Worm (Caenorhabditis elegans) whole organism, young adult: ENCODE data around the gene F32G8.2.

ENCODE experiments used
- B0019.2 ChIP-seq: fragments of 200-800 bp; sonication (Bioruptor generic); conservative IDR thresholded peaks from 2 replicates; pipeline ENCODE4 v1.3.6; 2022; ENCODE audit warnings: missing genetic modification reagents, missing genetic modification characterization, missing compliant biosample characterization
- C06A6.2 ChIP-seq: fragments of 200-800 bp; sonication (Bioruptor generic); conservative IDR thresholded peaks from 2 replicates; pipeline ENCODE4 v1.3.6; 2022; ENCODE audit warnings: missing genetic modification characterization, missing compliant biosample characterization
- C17E4.6 ChIP-seq: fragments of 200-800 bp; sonication (Bioruptor generic); IDR thresholded peaks from 2 replicates; pipeline ENCODE4 v1.3.6; 2022; ENCODE audit warnings: missing genetic modification reagents, missing genetic modification characterization, missing compliant biosample characterization
- F22D6.2 ChIP-seq: sonication (generic microtip); optimal IDR thresholded peaks from 2 replicates; lab custom pipeline; 2016; ENCODE audit warnings: mild to moderate bottlenecking, missing genetic modification characterization, missing compliant biosample characterization
- F23B12.7 ChIP-seq: sonication (generic microtip); optimal IDR thresholded peaks from 2 replicates; lab custom pipeline; 2017; ENCODE audit warnings: missing genetic modification characterization, mild to moderate bottlenecking, missing compliant biosample characterization, antibody characterized with exemption, moderate library complexity; ENCODE audit not compliant: insufficient read depth
- F39B2.1 ChIP-seq: fragments of 200-800 bp; sonication (Bioruptor generic); IDR thresholded peaks from 2 replicates; pipeline ENCODE4 v1.3.6; 2022; ENCODE audit warnings: missing genetic modification reagents, missing genetic modification characterization, missing compliant biosample characterization
- T07F8.4 ChIP-seq: sonication (generic microtip); optimal IDR thresholded peaks from 2 replicates; lab custom pipeline; 2016; ENCODE audit warnings: mild to moderate bottlenecking, missing genetic modification characterization, moderate library complexity, missing compliant biosample characterization
- Y53F4B.3 ChIP-seq: fragments of 200-800 bp; sonication (Bioruptor generic); IDR thresholded peaks from 2 replicates; pipeline ENCODE4 v1.3.6; 2022; ENCODE audit warnings: missing genetic modification reagents, missing genetic modification characterization, missing compliant biosample characterization
- Y53G8AR.9 ChIP-seq: fragments of 200-800 bp; sonication (Bioruptor generic); conservative IDR thresholded peaks from 2 replicates; pipeline ENCODE4 v1.3.6; 2022; ENCODE audit warnings: missing genetic modification reagents, missing genetic modification characterization, missing compliant biosample characterization
- ZK185.1 ChIP-seq: sonication (generic microtip); optimal IDR thresholded peaks from 2 replicates; lab custom pipeline; 2016; ENCODE audit warnings: mild to moderate bottlenecking, missing genetic modification characterization, missing compliant biosample characterization; ENCODE audit not compliant: poor library complexity, severe bottlenecking
- bed-1 ChIP-seq: fragments of 200-800 bp; sonication (Bioruptor generic); IDR thresholded peaks from 2 replicates; pipeline ENCODE4 v1.3.6; 2022; ENCODE audit warnings: missing genetic modification reagents, missing genetic modification characterization, missing compliant biosample characterization
- bed-2 ChIP-seq: fragments of 200-800 bp; sonication (Bioruptor generic); IDR thresholded peaks from 2 replicates; pipeline ENCODE4 v1.3.6; 2022; ENCODE audit warnings: missing genetic modification reagents, missing genetic modification characterization, missing compliant biosample characterization
- cebp-2 ChIP-seq: fragments of 200-800 bp; sonication (Bioruptor generic); IDR thresholded peaks from 2 replicates; pipeline ENCODE4 v1.3.6; 2022; ENCODE audit warnings: missing genetic modification characterization, missing compliant biosample characterization
- die-1 ChIP-seq: sonication (generic microtip); optimal IDR thresholded peaks from 2 replicates; lab custom pipeline; 2016; ENCODE audit warnings: missing genotype, mild to moderate bottlenecking, missing genetic modification characterization, missing compliant biosample characterization
- egl-18 ChIP-seq: fragments of 200-800 bp; sonication (Bioruptor generic); IDR thresholded peaks from 2 replicates; pipeline ENCODE4 v1.3.6; 2022; ENCODE audit warnings: missing genetic modification reagents, missing genetic modification characterization, missing compliant biosample characterization
- egl-44 ChIP-seq: fragments of 200-800 bp; sonication (Bioruptor generic); IDR thresholded peaks from 2 replicates; pipeline ENCODE4 v1.3.6; 2022; ENCODE audit warnings: missing genetic modification reagents, missing genetic modification characterization, missing compliant biosample characterization
- gei-17 ChIP-seq: fragments of 200-800 bp; sonication (Bioruptor generic); optimal IDR thresholded peaks from 2 replicates; lab custom pipeline; 2018; ENCODE audit warnings: mild to moderate bottlenecking, missing genetic modification characterization, missing compliant biosample characterization
- hrde-1 ChIP-seq: sonication (generic microtip); optimal IDR thresholded peaks from 2 replicates; lab custom pipeline; 2016; ENCODE audit warnings: missing genetic modification characterization, mild to moderate bottlenecking, missing compliant biosample characterization, moderate library complexity, missing genotype, missing genetic modification reagents, borderline replicate concordance
- lag-1 ChIP-seq: fragments of 200-800 bp; sonication (Bioruptor generic); IDR thresholded peaks from 2 replicates; pipeline ENCODE4 v1.3.6; 2022; ENCODE audit warnings: missing genetic modification reagents, missing genetic modification characterization, missing compliant biosample characterization
- lin-26 ChIP-seq: fragments of 200-800 bp; sonication (Bioruptor generic); IDR thresholded peaks from 2 replicates; pipeline ENCODE4 v1.3.6; 2022; ENCODE audit warnings: missing genetic modification reagents, missing genetic modification characterization, missing compliant biosample characterization
- madf-3 ChIP-seq: fragments of 200-800 bp; sonication (Bioruptor generic); IDR thresholded peaks from 2 replicates; pipeline ENCODE4 v1.3.6; 2022; ENCODE audit warnings: missing genetic modification reagents, missing genetic modification characterization, missing compliant biosample characterization
- madf-6 ChIP-seq: fragments of 200-800 bp; sonication (Bioruptor generic); IDR thresholded peaks from 2 replicates; pipeline ENCODE4 v1.3.6; 2022; ENCODE audit warnings: missing genetic modification reagents, missing genetic modification characterization, missing compliant biosample characterization
- madf-8 ChIP-seq: fragments of 200-800 bp; sonication (Bioruptor generic); conservative IDR thresholded peaks from 2 replicates; pipeline ENCODE4 v1.3.6; 2022; ENCODE audit warnings: missing genetic modification reagents, missing genetic modification characterization, missing compliant biosample characterization
- mcd-1 ChIP-seq: fragments of 200-800 bp; sonication (Bioruptor generic); IDR thresholded peaks from 2 replicates; pipeline ENCODE4 v1.3.6; 2022; ENCODE audit warnings: missing genetic modification reagents, missing genetic modification characterization, missing compliant biosample characterization
- mel-28 ChIP-seq: sonication (generic microtip); optimal IDR thresholded peaks from 2 replicates; lab custom pipeline; 2016; ENCODE audit warnings: borderline replicate concordance, mild to moderate bottlenecking, missing genetic modification characterization, missing compliant biosample characterization
- nfya-2 ChIP-seq: fragments of 200-800 bp; sonication (Bioruptor generic); IDR thresholded peaks from 2 replicates; pipeline ENCODE4 v1.3.6; 2022; ENCODE audit warnings: missing genetic modification reagents, missing genetic modification characterization, missing compliant biosample characterization
- nhr-120 ChIP-seq: fragments of 200-800 bp; sonication (Bioruptor generic); IDR thresholded peaks from 2 replicates; pipeline ENCODE4 v1.3.6; 2022; ENCODE audit warnings: missing genetic modification characterization, missing compliant biosample characterization
- nhr-27 ChIP-seq: fragments of 200-800 bp; sonication (Bioruptor generic); optimal IDR thresholded peaks from 2 replicates; lab custom pipeline; 2018; ENCODE audit warnings: mild to moderate bottlenecking, missing genetic modification characterization, moderate library complexity, missing compliant biosample characterization
- nhr-90 ChIP-seq: sonication (generic microtip); optimal IDR thresholded peaks from 2 replicates; lab custom pipeline; 2016; ENCODE audit warnings: missing genotype, mild to moderate bottlenecking, missing genetic modification characterization, missing compliant biosample characterization
- rcor-1 ChIP-seq: fragments of 200-800 bp; sonication (Bioruptor generic); IDR thresholded peaks from 2 replicates; pipeline ENCODE4 v1.3.6; 2022; ENCODE audit warnings: missing genetic modification reagents, missing genetic modification characterization, missing compliant biosample characterization
- rec-8 ChIP-seq, 2 experiments: sonication (generic microtip); optimal IDR thresholded peaks; 2 replicates each; lab custom pipeline; 2016; ENCODE audit warnings: mild to moderate bottlenecking in 2 of 2, missing genetic modification characterization in 2 of 2, missing genetic modification reagents in 2 of 2, missing genotype in 2 of 2, missing biosample characterization in 1 of 2, missing compliant biosample characterization in 1 of 2, moderate library complexity in 1 of 2
- sea-2 ChIP-seq: fragments of 200-800 bp; sonication (Bioruptor generic); IDR thresholded peaks from 2 replicates; pipeline ENCODE4 v1.3.6; 2022; ENCODE audit warnings: missing genetic modification characterization, missing compliant biosample characterization
- snpc-1.3 ChIP-seq: sonication (generic microtip); optimal IDR thresholded peaks from 2 replicates; lab custom pipeline; 2017; ENCODE audit warnings: missing genetic modification characterization, mild to moderate bottlenecking, missing compliant biosample characterization, antibody characterized with exemption, moderate library complexity, missing genotype, missing genetic modification reagents; ENCODE audit not compliant: insufficient read depth
- snpc-3.4 ChIP-seq: sonication (generic microtip); optimal IDR thresholded peaks from 2 replicates; lab custom pipeline; 2017; ENCODE audit warnings: missing genetic modification characterization, mild to moderate bottlenecking, missing compliant biosample characterization, antibody characterized with exemption, moderate library complexity, missing genotype, missing genetic modification reagents
- snpc-4 ChIP-seq, 5 experiments: fragments of 150-350 bp in 1 of 5; sonication (generic microtip) in 4 of 5; optimal IDR thresholded peaks; 2 replicates each; lab custom pipeline; 2014 to 2018; ENCODE audit warnings: missing genetic modification characterization in 5 of 5, missing biosample characterization in 3 of 5, antibody characterized with exemption in 2 of 5, mild to moderate bottlenecking in 2 of 5, missing compliant biosample characterization in 2 of 5, missing genotype in 2 of 5, moderate library complexity in 2 of 5, missing genetic modification reagents in 1 of 5
- ztf-18 ChIP-seq: sonication (generic microtip); optimal IDR thresholded peaks from 2 replicates; lab custom pipeline; 2016; ENCODE audit warnings: missing genotype, mild to moderate bottlenecking, missing genetic modification characterization, missing compliant biosample characterization
- ztf-22 ChIP-seq: fragments of 200-800 bp; sonication (Bioruptor generic); optimal IDR thresholded peaks from 2 replicates; lab custom pipeline; 2018; ENCODE audit warnings: mild to moderate bottlenecking, missing genetic modification characterization, moderate library complexity, missing compliant biosample characterization
- ztf-28 ChIP-seq: fragments of 200-800 bp; sonication (Bioruptor generic); IDR thresholded peaks from 2 replicates; pipeline ENCODE4 v1.3.6; 2022; ENCODE audit warnings: missing genetic modification reagents, missing genetic modification characterization, missing compliant biosample characterization

Gene F32G8.2

ce11 chrV:10572614-10573013, 22.8 kb downstream of the F32G8.2 start, which contains the start of gene del-6:
Gene del-6, plus strand, starts transcription at chrV:10572914.
- no peak for TF ChIP-seq ztf-22 (GFP tag; lab: Kevin White, UChicago)

ce11 chrV:10574197-10574596, 24.4 kb downstream of the F32G8.2 start:
- TF ChIP-seq ztf-18 (tag; lab: Kevin White, UChicago), result no peak
- no peak for TF ChIP-seq egl-44 (GFP tag; lab: Robert Waterston, UW)
- no peak for TF ChIP-seq nhr-90 (tag; lab: Kevin White, UChicago)
- TF ChIP-seq madf-6 (GFP tag; lab: Robert Waterston, UW), result no peak
- TF ChIP-seq Y53F4B.3 (GFP tag; lab: Robert Waterston, UW), result no peak
- no peak for TF ChIP-seq hrde-1 (tag; lab: Kevin White, UChicago)
- no peak for TF ChIP-seq F39B2.1
- no peak for TF ChIP-seq C17E4.6
- TF ChIP-seq T07F8.4, result no peak
- no peak for TF ChIP-seq snpc-3.4
- no peak for TF ChIP-seq ZK185.1 (tag; lab: Kevin White, UChicago)
- no peak for TF ChIP-seq snpc-4 (GFP tag; optimal IDR thresholded peaks at IDR 0.05; lab: Kevin White, UChicago)
- TF ChIP-seq snpc-4 (tag; optimal IDR thresholded peaks at IDR 0.05; lab: Kevin White, UChicago), result no peak
- no peak for TF ChIP-seq die-1 (tag; lab: Kevin White, UChicago)
- TF ChIP-seq F22D6.2, result no peak

DNA sequence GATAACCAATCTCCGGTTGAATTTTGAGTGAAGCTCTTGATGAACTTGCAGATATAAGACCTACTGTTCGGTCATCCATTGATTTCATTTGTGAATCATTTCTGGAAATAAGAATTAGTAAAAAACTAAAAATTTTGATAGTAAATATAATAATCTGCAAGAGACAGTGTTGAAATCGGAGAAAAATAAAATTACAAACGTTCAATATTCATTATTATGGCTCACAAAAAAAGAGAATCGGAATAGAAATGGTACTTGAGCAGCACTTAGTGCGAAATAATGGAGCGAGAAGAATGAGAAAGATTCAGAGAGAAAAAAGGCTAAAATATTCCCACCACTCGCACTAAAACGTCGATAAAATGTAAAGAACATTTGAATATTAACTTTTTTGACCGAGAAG, 26.5 kb downstream of the F32G8.2 start, which contains the start of gene vps-54:
Gene vps-54, minus strand, starts transcription at position 101 of the 400 bp plus-strand sequence.
- no peak for TF ChIP-seq nhr-120
- TF ChIP-seq mcd-1 (GFP tag; lab: Robert Waterston, UW), result 0 out of 2 replicates have a peak, but pooled peaks have one; percentile 9

ce11 chrV:10578226-10578625, 28.4 kb downstream of the F32G8.2 start, which contains the start of gene mics-1:
Gene mics-1, minus strand, starts transcription at chrV:10578326.
- TF ChIP-seq lin-26 (GFP tag; lab: Robert Waterston, UW), result no peak
- TF ChIP-seq Y53G8AR.9 (GFP tag; lab: Robert Waterston, UW), result 0 out of 2 replicates have a peak, but pooled peaks have one; percentile 33

ce11 chrV:10578938-10579337, 29.1 kb downstream of the F32G8.2 start, which contains the start of the genes erh-1 and lpd-9:
Gene erh-1, minus strand, starts transcription at chrV:10579141.
Gene lpd-9, plus strand, starts transcription at chrV:10579305.
- TF ChIP-seq snpc-1.3 (peak; percentile 57), cebp-2 (GFP tag; lab: Robert Waterston, UW) (no peak), nfya-2 (no peak), nhr-27 (tag; lab: Kevin White, UChicago) (no peak), C06A6.2 (GFP tag; lab: Robert Waterston, UW) (no peak), lag-1 (no peak), hrde-1 (tag; lab: Kevin White, UChicago) (peak; percentile 1), gei-17 (GFP tag; lab: Kevin White, UChicago) (peak; percentile 23), F23B12.7 (peak; percentile 13), bed-2 (no peak), mel-28 (tag; lab: Kevin White, UChicago) (no peak), rec-8 (tag; optimal IDR thresholded peaks at IDR 0.05; lab: Kevin White, UChicago) (no peak), bed-1 (GFP tag; lab: Robert Waterston, UW) (no peak), Y53F4B.3 (GFP tag; lab: Robert Waterston, UW) (no peak), egl-44 (GFP tag; lab: Robert Waterston, UW) (no peak), ztf-28 (GFP tag; lab: Robert Waterston, UW) (no peak), snpc-4 (GFP tag; optimal IDR thresholded peaks at IDR 0.05; lab: Kevin White, UChicago) (peak; percentile 19), snpc-4 (tag; optimal IDR thresholded peaks at IDR 0.05; lab: Kevin White, UChicago) (peak in 2 of 4 experiments; percentile 47 to 63), Y53G8AR.9 (GFP tag; lab: Robert Waterston, UW) (peak; percentile 87), madf-8 (GFP tag; lab: Robert Waterston, UW) (peak; percentile 40; the same call in 1 of the 2 replicates), sea-2 (no peak), egl-18 (GFP tag; lab: Robert Waterston, UW) (no peak), madf-3 (GFP tag; lab: Robert Waterston, UW) (peak; percentile 77; the same call in 1 of the 2 replicates), nhr-90 (tag; lab: Kevin White, UChicago) (no peak), rcor-1 (GFP tag; lab: Robert Waterston, UW) (peak; percentile 60), ztf-18 (tag; lab: Kevin White, UChicago) (peak; percentile 98), B0019.2 (no peak)
